Fruit fly (Drosophila melanogaster) whole organism, embryonic: ENCODE results near the gene aop.

Experiments
- ATbp ChIP-seq: fragments of 200-800 bp; sonication (Bioruptor generic); optimal IDR thresholded peaks from 2 replicates; lab custom pipeline; 2017; ENCODE audit warnings: missing biosample characterization, mild to moderate bottlenecking, missing genetic modification characterization, missing genetic modification reagents
- Atf-2 ChIP-seq: fragments of 200-800 bp; sonication (Bioruptor generic); optimal IDR thresholded peaks from 2 replicates; lab custom pipeline; 2016; ENCODE audit warnings: missing biosample characterization, missing genetic modification characterization
- B-H1 ChIP-seq: fragments of 200-800 bp; sonication (Bioruptor generic); IDR thresholded peaks from 3 replicates; pipeline ENCODE4 v1.3.6; 2022; ENCODE audit warnings: missing biosample characterization, missing genetic modification characterization
- BtbVII ChIP-seq: fragments of 200-800 bp; sonication (Bioruptor generic); optimal IDR thresholded peaks from 3 replicates; lab custom pipeline; 2017; ENCODE audit warnings: missing biosample characterization, mild to moderate bottlenecking, missing genetic modification characterization
- CG10209 ChIP-seq: fragments of 200-800 bp; sonication (Bioruptor generic); optimal IDR thresholded peaks from 3 replicates; lab custom pipeline; 2017; ENCODE audit warnings: missing biosample characterization, mild to moderate bottlenecking, missing genetic modification characterization, missing genetic modification reagents
- CG10431 ChIP-seq: fragments of 200-800 bp; sonication (Bioruptor generic); optimal IDR thresholded peaks from 3 replicates; lab custom pipeline; 2018; ENCODE audit warnings: missing biosample characterization, mild to moderate bottlenecking, missing genetic modification characterization
- CG10462 ChIP-seq: fragments of 200-800 bp; sonication (Bioruptor generic); optimal IDR thresholded peaks from 2 replicates; lab custom pipeline; 2016; ENCODE audit warnings: missing biosample characterization, missing genetic modification characterization
- CG10565 ChIP-seq: fragments of 200-800 bp; sonication (Bioruptor generic); optimal IDR thresholded peaks from 3 replicates; lab custom pipeline; 2016; ENCODE audit warnings: missing biosample characterization, mild to moderate bottlenecking, missing genetic modification characterization
- CG10979 ChIP-seq: fragments of 200-800 bp; sonication (Bioruptor generic); optimal IDR thresholded peaks from 2 replicates; lab custom pipeline; 2018; ENCODE audit warnings: missing biosample characterization, mild to moderate bottlenecking, missing genetic modification characterization, moderate library complexity
- CG11085 ChIP-seq: fragments of 200-800 bp; sonication (Bioruptor generic); IDR thresholded peaks from 2 replicates; pipeline ENCODE4 v1.3.6; 2022; ENCODE audit warnings: missing biosample characterization, missing genetic modification characterization
- CG12104 ChIP-seq: fragments of 200-800 bp; sonication (Bioruptor generic); optimal IDR thresholded peaks from 3 replicates; lab custom pipeline; 2016; ENCODE audit warnings: missing biosample characterization, missing genetic modification characterization
- CG12219 ChIP-seq: fragments of 200-800 bp; sonication (Bioruptor generic); optimal IDR thresholded peaks from 3 replicates; lab custom pipeline; 2018; ENCODE audit warnings: missing biosample characterization, mild to moderate bottlenecking, missing genetic modification characterization
- CG12942 ChIP-seq: fragments of 200-800 bp; sonication (Bioruptor generic); optimal IDR thresholded peaks from 3 replicates; lab custom pipeline; 2016; ENCODE audit warnings: missing biosample characterization, missing genetic modification characterization
- CG13424 ChIP-seq: fragments of 200-800 bp; sonication (Bioruptor generic); optimal IDR thresholded peaks from 2 replicates; lab custom pipeline; 2019; ENCODE audit warnings: missing biosample characterization, mild to moderate bottlenecking, missing genetic modification characterization, moderate library complexity
- CG14965 ChIP-seq: fragments of 200-800 bp; sonication (Bioruptor generic); optimal IDR thresholded peaks from 2 replicates; lab custom pipeline; 2016; ENCODE audit warnings: missing biosample characterization, missing genetic modification characterization, borderline replicate concordance
- CG1529 ChIP-seq: fragments of 200-800 bp; sonication (Bioruptor generic); optimal IDR thresholded peaks from 3 replicates; lab custom pipeline; 2018; ENCODE audit warnings: missing biosample characterization, missing genetic modification characterization
- CG34422 ChIP-seq: fragments of 200-800 bp; sonication (Bioruptor generic); IDR thresholded peaks from 3 replicates; pipeline ENCODE4 v1.3.6; 2022; ENCODE audit warnings: missing biosample characterization, missing genetic modification characterization
- CG4617 ChIP-seq: fragments of 200-800 bp; sonication (Bioruptor generic); optimal IDR thresholded peaks from 3 replicates; lab custom pipeline; 2016; ENCODE audit warnings: missing biosample characterization, missing genetic modification characterization, borderline replicate concordance
- CG5953 ChIP-seq: fragments of 200-800 bp; sonication (Bioruptor generic); IDR thresholded peaks from 2 replicates; pipeline ENCODE4 v1.3.6; 2022; ENCODE audit warnings: missing biosample characterization, missing genetic modification characterization
- CG6175 ChIP-seq: fragments of 200-800 bp; sonication (Bioruptor generic); IDR thresholded peaks from 3 replicates; pipeline ENCODE4 v1.3.6; 2022; ENCODE audit warnings: missing biosample characterization, missing genetic modification characterization
- CG7372 ChIP-seq: fragments of 200-800 bp; sonication (Bioruptor generic); IDR thresholded peaks from 2 replicates; pipeline ENCODE4 v1.3.6; 2022; ENCODE audit warnings: missing biosample characterization, missing genetic modification characterization
- CG7839 ChIP-seq: fragments of 200-800 bp; sonication (Bioruptor generic); optimal IDR thresholded peaks from 3 replicates; lab custom pipeline; 2018; ENCODE audit warnings: missing biosample characterization, mild to moderate bottlenecking, missing genetic modification characterization, moderate library complexity
- CG7987 ChIP-seq: fragments of 200-800 bp; sonication (Bioruptor generic); optimal IDR thresholded peaks from 2 replicates; lab custom pipeline; 2018; ENCODE audit warnings: missing biosample characterization, mild to moderate bottlenecking, missing genetic modification characterization, moderate library complexity
- CG8281 ChIP-seq: fragments of 200-800 bp; sonication (Bioruptor generic); optimal IDR thresholded peaks from 2 replicates; lab custom pipeline; 2018; ENCODE audit warnings: missing biosample characterization, mild to moderate bottlenecking, missing genetic modification characterization, moderate library complexity
- CG9215 ChIP-seq: fragments of 200-800 bp; sonication (Bioruptor generic); IDR thresholded peaks from 2 replicates; pipeline ENCODE4 v1.3.6; 2022; ENCODE audit warnings: missing biosample characterization, missing genetic modification characterization
- H15 ChIP-seq: fragments of 200-800 bp; sonication (Bioruptor generic); IDR thresholded peaks from 3 replicates; pipeline ENCODE4 v1.3.6; 2022; ENCODE audit warnings: missing biosample characterization, missing genetic modification characterization
- H2.0 ChIP-seq: fragments of 200-800 bp; sonication (Bioruptor generic); IDR thresholded peaks from 2 replicates; pipeline ENCODE4 v1.3.6; 2022; ENCODE audit warnings: missing biosample characterization, missing genetic modification characterization
- Hr51 ChIP-seq, 2 experiments: fragments of 200-800 bp; sonication (Bioruptor generic); optimal IDR thresholded peaks; 2 replicates in 1 of 2; 3 replicates in 1 of 2; lab custom pipeline; 2016 to 2018; ENCODE audit warnings: missing biosample characterization in 2 of 2, missing genetic modification characterization in 2 of 2, mild to moderate bottlenecking in 1 of 2, moderate library complexity in 1 of 2
- Jarid2 ChIP-seq: fragments of 200-800 bp; sonication (Bioruptor generic); optimal IDR thresholded peaks from 3 replicates; lab custom pipeline; 2017; ENCODE audit warnings: mild to moderate bottlenecking, missing biosample characterization, missing genetic modification reagents, missing genetic modification characterization
- Lpt ChIP-seq: fragments of >200 bp; optimal IDR thresholded peaks from 2 replicates; lab custom pipeline; 2018; ENCODE audit warnings: missing biosample characterization, missing genetic modification characterization
- Nf-YB ChIP-seq: fragments of 200-800 bp; sonication (Bioruptor generic); optimal IDR thresholded peaks from 3 replicates; lab custom pipeline; 2019; ENCODE audit warnings: missing biosample characterization, mild to moderate bottlenecking, missing genetic modification characterization, moderate library complexity
- Oli ChIP-seq: fragments of 200-800 bp; sonication (Bioruptor generic); optimal IDR thresholded peaks from 2 replicates; lab custom pipeline; 2018; ENCODE audit warnings: missing biosample characterization, mild to moderate bottlenecking, missing genetic modification characterization, moderate library complexity
- Six4 ChIP-seq: fragments of 200-800 bp; sonication (Bioruptor generic); optimal IDR thresholded peaks from 2 replicates; lab custom pipeline; 2016; ENCODE audit warnings: missing biosample characterization, missing genetic modification characterization
- Sry-δ ChIP-seq: fragments of 200-800 bp; sonication (Bioruptor generic); optimal IDR thresholded peaks from 2 replicates; lab custom pipeline; 2016; ENCODE audit warnings: missing biosample characterization, missing genetic modification characterization
- TFAM ChIP-seq: fragments of 200-800 bp; sonication (Bioruptor generic); optimal IDR thresholded peaks from 2 replicates; lab custom pipeline; 2017; ENCODE audit warnings: missing biosample characterization, missing genetic modification characterization, inconsistent platforms
- YL-1 ChIP-seq: fragments of 200-800 bp; sonication (Bioruptor generic); optimal IDR thresholded peaks from 3 replicates; lab custom pipeline; 2017; ENCODE audit warnings: missing biosample characterization, mild to moderate bottlenecking, missing genetic modification characterization
- br ChIP-seq: fragments of >200 bp; optimal IDR thresholded peaks from 2 replicates; lab custom pipeline; 2017
- cas ChIP-seq: fragments of 200-800 bp; sonication (Bioruptor generic); IDR thresholded peaks from 2 replicates; pipeline ENCODE4 v1.3.6; 2022; ENCODE audit warnings: missing biosample characterization, missing genetic modification characterization
- croc ChIP-seq: fragments of 200-800 bp; sonication (Bioruptor generic); conservative IDR thresholded peaks from 3 replicates; pipeline ENCODE4 v1.3.6; 2022; ENCODE audit warnings: missing biosample characterization, missing genetic modification characterization
- gcm ChIP-seq: fragments of 200-800 bp; sonication (Bioruptor generic); optimal IDR thresholded peaks from 2 replicates; lab custom pipeline; 2019; ENCODE audit warnings: missing biosample characterization, mild to moderate bottlenecking, missing genetic modification characterization, moderate library complexity
- gro ChIP-seq: fragments of 200-800 bp; sonication (Bioruptor generic); optimal IDR thresholded peaks from 2 replicates; lab custom pipeline; 2016; ENCODE audit warnings: missing biosample characterization, missing genetic modification characterization
- hb ChIP-seq: fragments of 200-800 bp; sonication (Bioruptor generic); IDR thresholded peaks from 3 replicates; pipeline ENCODE4 v1.3.6; 2022; ENCODE audit warnings: missing biosample characterization, missing genetic modification characterization; ENCODE audit not compliant: partially characterized antibody
- her ChIP-seq: fragments of 200-800 bp; sonication (Bioruptor generic); optimal IDR thresholded peaks from 2 replicates; lab custom pipeline; 2016; ENCODE audit warnings: missing biosample characterization, missing genetic modification characterization
- hkb ChIP-seq, 2 experiments: fragments of 200-800 bp in 1 of 2; fragments of >200 bp in 1 of 2; sonication (Bioruptor generic) in 1 of 2; IDR thresholded peaks in 1 of 2; optimal IDR thresholded peaks in 1 of 2; 2 replicates each; pipeline versions ENCODE4 v1.3.6 to Lab custom; 2017 to 2022; ENCODE audit warnings: missing biosample characterization in 1 of 2, missing genetic modification characterization in 1 of 2
- lab ChIP-seq: fragments of 200-800 bp; sonication (Bioruptor generic); optimal IDR thresholded peaks from 3 replicates; lab custom pipeline; 2017; ENCODE audit warnings: missing biosample characterization, missing genetic modification characterization, mild to moderate bottlenecking, moderate library complexity, missing genetic modification reagents
- tx ChIP-seq: fragments of 200-800 bp; sonication (Bioruptor generic); optimal IDR thresholded peaks from 2 replicates; lab custom pipeline; 2016; ENCODE audit warnings: missing biosample characterization, missing genetic modification characterization
- unc-4 ChIP-seq: fragments of 200-800 bp; sonication (Bioruptor generic); IDR thresholded peaks from 2 replicates; pipeline ENCODE4 v1.3.6; 2022; ENCODE audit warnings: missing biosample characterization, missing genetic modification characterization; ENCODE audit not compliant: partially characterized antibody
- unpg ChIP-seq: fragments of 200-800 bp; sonication (Bioruptor generic); optimal IDR thresholded peaks from 3 replicates; lab custom pipeline; 2018; ENCODE audit warnings: missing biosample characterization, mild to moderate bottlenecking, missing genetic modification characterization, moderate library complexity
- vnd ChIP-seq: fragments of 200-800 bp; sonication (Bioruptor generic); IDR thresholded peaks from 3 replicates; pipeline ENCODE4 v1.3.6; 2022; ENCODE audit warnings: missing biosample characterization, missing genetic modification characterization; ENCODE audit not compliant: partially characterized antibody
- zfh2 ChIP-seq: fragments of 200-800 bp; sonication (Bioruptor generic); optimal IDR thresholded peaks from 2 replicates; lab custom pipeline; 2016; ENCODE audit warnings: missing biosample characterization, missing genetic modification characterization

The aop gene

dm6 chr2L:2217067-2217684 is 38.6 kb upstream of the aop start, which contains the start of the genes CG15386, CG42371 and mio (continued):
- TF ChIP-seq CG9215 (GFP tag; lab: Robert Waterston, UW): no peak
- no peak for TF ChIP-seq lab (GFP tag; lab: Kevin White, UChicago)
- no peak for TF ChIP-seq cas (GFP tag; lab: Robert Waterston, UW)
- no peak for TF ChIP-seq CG7372
- no peak for TF ChIP-seq gcm
- no peak for TF ChIP-seq B-H1 (GFP tag; lab: Robert Waterston, UW)
- no peak for TF ChIP-seq CG5953
- no peak for TF ChIP-seq Hr51 (GFP tag; optimal IDR thresholded peaks at IDR 0.05; lab: Kevin White, UChicago)
- TF ChIP-seq hkb (optimal IDR thresholded peaks at IDR 0.05; lab: Kevin White, UChicago): no peak
- peak; percentile 43; the same call in 1 of the 2 replicates for TF ChIP-seq hkb (GFP tag; IDR thresholded peaks at IDR 0.05; lab: Robert Waterston, UW)
- peak; percentile 100 for TF ChIP-seq CG10431 (GFP tag; lab: Kevin White, UChicago)
- TF ChIP-seq Atf-2 (GFP tag; lab: Kevin White, UChicago): no peak
- peak; percentile 64 for TF ChIP-seq gro (GFP tag; lab: Kevin White, UChicago)
- TF ChIP-seq CG10565 (GFP tag; lab: Kevin White, UChicago): no peak
- TF ChIP-seq H15 (GFP tag; lab: Robert Waterston, UW): no peak
- no peak for TF ChIP-seq CG10462
- TF ChIP-seq vnd: no peak
- TF ChIP-seq unpg (GFP tag; lab: Kevin White, UChicago): no peak
- TF ChIP-seq CG34422 (GFP tag; lab: Robert Waterston, UW): peak; percentile 88
- peak; percentile 73 for TF ChIP-seq CG4617 (GFP tag; lab: Kevin White, UChicago)
- TF ChIP-seq CG14965 (GFP tag; lab: Kevin White, UChicago): no peak
- TF ChIP-seq YL-1 (GFP tag; lab: Kevin White, UChicago): peak; percentile 57
- TF ChIP-seq Jarid2 (GFP tag; lab: Kevin White, UChicago): no peak
- TF ChIP-seq CG1529: no peak
- no peak for TF ChIP-seq CG8281 (tag; lab: Kevin White, UChicago)
- no peak for TF ChIP-seq tx (GFP tag; lab: Kevin White, UChicago)
- no peak for TF ChIP-seq Oli
- no peak for TF ChIP-seq ATbp (GFP tag; lab: Kevin White, UChicago)
- TF ChIP-seq CG12219 (GFP tag; lab: Kevin White, UChicago): no peak
- no peak for TF ChIP-seq CG12942 (GFP tag; lab: Kevin White, UChicago)
- no peak for TF ChIP-seq CG7987 (GFP tag; lab: Kevin White, UChicago)
- no peak for TF ChIP-seq CG13424 (tag; lab: Kevin White, UChicago)
- TF ChIP-seq zfh2 (GFP tag; lab: Kevin White, UChicago): peak; percentile 16
- no peak for TF ChIP-seq CG7839 (tag; lab: Kevin White, UChicago)
- TF ChIP-seq CG11085 (GFP tag; lab: Robert Waterston, UW): no peak
- no peak for TF ChIP-seq TFAM (GFP tag; lab: Kevin White, UChicago)
- no peak for TF ChIP-seq CG10209 (GFP tag; lab: Kevin White, UChicago)
- no peak for TF ChIP-seq CG6175 (GFP tag; lab: Robert Waterston, UW)
- peak; percentile 55 for TF ChIP-seq Sry-δ (GFP tag; lab: Kevin White, UChicago)
- no peak for TF ChIP-seq br (lab: Kevin White, UChicago)
- no peak for TF ChIP-seq croc (GFP tag; lab: Robert Waterston, UW)
- TF ChIP-seq CG10979 (tag; lab: Kevin White, UChicago): no peak
- no peak for TF ChIP-seq H2.0 (GFP tag; lab: Robert Waterston, UW)
- no peak for TF ChIP-seq Six4 (GFP tag; lab: Kevin White, UChicago)
- no peak for TF ChIP-seq BtbVII
- no peak for TF ChIP-seq hb
- TF ChIP-seq CG12104 (GFP tag; lab: Kevin White, UChicago): no peak
- TF ChIP-seq her (GFP tag; lab: Kevin White, UChicago): peak; percentile 11
- TF ChIP-seq unc-4: peak; percentile 53
- TF ChIP-seq Nf-YB (GFP tag; lab: Kevin White, UChicago): no peak
- TF ChIP-seq Lpt: no peak
